Fruit fly (Drosophila melanogaster) Kc167 (cell line): Measurements from ENCODE around the gene CG32755.
"Not testable (repeated sequence)": the region's sequence is repeated elsewhere in the genome, so short reads cannot be mapped to it uniquely, and the experiment has no call there.

ENCODE experiments used
- Myc ChIP-seq: fragments of >200 bp; optimal IDR thresholded peaks from 2 replicates; lab custom pipeline; 2017; ENCODE audit warnings: missing external identifiers
- Sin3A ChIP-seq: fragments of >200 bp; optimal IDR thresholded peaks from 2 replicates; lab custom pipeline; 2018; ENCODE audit warnings: missing external identifiers
- h ChIP-seq: fragments of >200 bp; optimal IDR thresholded peaks from 3 replicates; lab custom pipeline; 2018; ENCODE audit warnings: missing external identifiers
- insv ChIP-seq: fragments of >200 bp; optimal IDR thresholded peaks from 3 replicates; lab custom pipeline; 2018; ENCODE audit warnings: missing external identifiers
- psq ChIP-seq: fragments of >200 bp; optimal IDR thresholded peaks from 2 replicates; lab custom pipeline; 2017; ENCODE audit warnings: missing external identifiers
- ttk ChIP-seq: sonication (Bioruptor generic); optimal IDR thresholded peaks from 2 replicates; lab custom pipeline; 2017; ENCODE audit warnings: missing external identifiers

Gene CG32755

dm6 chrX:5918499-5919126 lies 31.4 kb upstream of the CG32755 start:
- TF ChIP-seq psq = peak; percentile 96
- TF ChIP-seq Myc (lab: Kevin White, UChicago) = no peak
- TF ChIP-seq ttk (lab: Kevin White, UChicago) = no peak
- peak; percentile 56 for TF ChIP-seq insv (lab: Kevin White, UChicago)
- TF ChIP-seq Sin3A (lab: Kevin White, UChicago) = no peak
- TF ChIP-seq h = peak; percentile 72

- no peak for TF ChIP-seq psq
- no peak for TF ChIP-seq ttk (lab: Kevin White, UChicago)
- TF ChIP-seq h = no peak
Measured at dm6 chrX:5920932-5921331, 29.1 kb upstream of the CG32755 start.

DNA sequence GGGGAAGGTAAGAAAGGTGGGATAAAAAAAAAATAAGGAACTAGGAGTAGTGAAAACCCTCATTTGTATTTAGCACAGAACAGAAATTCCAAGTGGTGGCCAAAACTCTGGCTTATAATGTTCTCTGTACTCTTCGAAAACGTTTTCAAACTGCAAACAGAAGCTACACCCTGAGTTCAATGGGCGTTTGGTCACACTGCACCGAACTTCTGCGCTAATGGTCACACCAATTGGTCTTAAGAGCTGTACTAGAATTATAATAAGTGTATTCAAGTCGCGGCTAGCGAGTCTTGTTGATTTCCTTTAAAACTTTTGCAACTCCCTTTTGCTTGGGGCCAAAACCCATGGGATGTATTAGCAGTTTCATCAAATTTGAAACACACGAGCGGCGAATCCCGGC lies 28.0 kb upstream of the CG32755 start:
- no peak for TF ChIP-seq insv (lab: Kevin White, UChicago)
- TF ChIP-seq Sin3A (lab: Kevin White, UChicago) = no peak
- TF ChIP-seq psq = no peak
- no peak for TF ChIP-seq h

DNA sequence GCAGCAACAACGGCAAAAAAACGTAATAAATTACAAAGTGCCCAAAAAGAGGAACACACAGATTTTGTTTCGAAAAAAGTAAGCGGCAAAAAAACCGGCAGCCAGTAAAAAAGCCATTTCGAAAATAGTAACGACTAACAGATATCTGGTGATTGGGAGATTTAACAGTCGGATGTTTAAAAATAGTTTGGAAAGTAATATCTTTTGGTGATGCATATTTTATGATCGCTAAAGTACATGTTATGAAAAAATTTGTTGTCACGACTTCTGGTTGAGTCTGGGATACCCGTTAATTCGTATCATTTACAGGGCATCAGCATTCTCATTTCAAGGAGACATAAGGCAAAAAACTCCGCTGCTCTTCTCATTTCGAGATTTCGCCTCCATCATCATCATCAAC lies 26.9 kb upstream of the CG32755 start:
- no peak for TF ChIP-seq ttk (lab: Kevin White, UChicago)

- TF ChIP-seq psq (no peak), insv (lab: Kevin White, UChicago) (no peak), Sin3A (lab: Kevin White, UChicago) (no peak), Myc (lab: Kevin White, UChicago) (no peak), h (no peak), ttk (lab: Kevin White, UChicago) (no peak)
Measured at dm6 chrX:5924378-5924777, 25.7 kb upstream of the CG32755 start.

dm6 chrX:5925793-5926418 lies 24.1 kb upstream of the CG32755 start:
- TF ChIP-seq h (no peak), psq (no peak), Myc (lab: Kevin White, UChicago) (no peak), ttk (lab: Kevin White, UChicago) (no peak), Sin3A (lab: Kevin White, UChicago) (no peak), insv (lab: Kevin White, UChicago) (no peak)

- TF ChIP-seq psq = no peak
- no peak for TF ChIP-seq ttk (lab: Kevin White, UChicago)
- TF ChIP-seq h = no peak
- TF ChIP-seq insv (lab: Kevin White, UChicago) = no peak
- no peak for TF ChIP-seq Sin3A (lab: Kevin White, UChicago)
- TF ChIP-seq Myc (lab: Kevin White, UChicago) = no peak
Measured at dm6 chrX:5926718-5927117, 23.3 kb upstream of the CG32755 start.

- no peak for TF ChIP-seq h
- no peak for TF ChIP-seq ttk (lab: Kevin White, UChicago)
- no peak for TF ChIP-seq insv (lab: Kevin White, UChicago)
- no peak for TF ChIP-seq Myc (lab: Kevin White, UChicago)
- no peak for TF ChIP-seq psq
Measured at dm6 chrX:5932345-5932995, 17.6 kb upstream of the CG32755 start.

DNA sequence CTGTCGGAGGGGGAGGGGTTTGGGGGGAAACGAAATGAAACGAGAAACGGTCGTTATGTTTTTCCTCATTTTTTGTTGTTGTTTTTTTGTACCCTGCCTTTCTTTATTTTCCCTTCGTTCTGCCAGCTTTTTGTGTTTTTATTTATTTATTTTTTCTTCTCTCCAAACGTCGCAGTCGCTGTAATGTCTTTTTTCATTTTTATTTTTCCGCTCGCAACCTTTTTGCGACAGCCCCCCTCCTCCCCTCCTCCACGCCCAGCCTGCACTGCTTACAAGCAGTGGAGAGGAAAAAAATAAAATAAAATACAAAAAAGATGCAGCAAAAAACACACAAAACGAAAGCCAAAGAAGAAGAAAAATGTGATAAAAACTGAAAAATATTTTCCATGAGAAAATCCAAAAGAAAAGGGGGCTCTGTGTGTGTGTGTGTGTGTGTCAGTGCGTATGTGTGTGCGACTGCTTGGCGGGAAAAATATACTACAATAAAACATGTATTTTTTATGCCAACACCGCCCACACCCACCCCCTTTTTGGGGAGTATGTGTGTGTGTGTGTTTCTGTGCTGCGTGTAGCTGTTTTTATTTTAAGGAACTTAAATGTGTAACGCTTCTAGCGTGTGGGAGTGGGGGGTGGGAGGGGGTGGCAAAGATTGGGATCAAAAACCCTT lies 14.8 kb upstream of the CG32755 start:
- no peak for TF ChIP-seq Myc (lab: Kevin White, UChicago)
- TF ChIP-seq psq = no peak
- TF ChIP-seq ttk (lab: Kevin White, UChicago) = no peak
- TF ChIP-seq insv (lab: Kevin White, UChicago) = no peak
- no peak for TF ChIP-seq Sin3A (lab: Kevin White, UChicago)
- no peak for TF ChIP-seq h

DNA sequence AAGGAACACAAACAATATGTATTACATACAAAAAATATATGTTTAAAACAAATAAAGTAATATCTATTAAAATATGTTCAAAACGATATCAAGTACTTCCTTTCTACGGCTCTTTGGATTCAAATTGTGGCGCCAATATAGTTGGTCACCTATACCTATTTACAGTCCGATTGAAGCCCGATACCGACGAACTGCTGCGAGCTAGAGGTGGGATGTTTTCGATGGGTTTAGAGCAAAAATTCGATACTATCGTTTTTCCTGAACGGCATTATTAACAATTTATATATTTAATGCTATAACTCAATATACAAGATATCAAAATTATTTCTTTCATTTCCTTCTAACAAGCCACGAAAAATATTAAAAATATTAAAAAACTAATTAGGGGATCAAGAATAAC lies 8.2 kb upstream of the CG32755 start:
- no peak for TF ChIP-seq psq
- no peak for TF ChIP-seq h
- no peak for TF ChIP-seq insv (lab: Kevin White, UChicago)
- TF ChIP-seq Myc (lab: Kevin White, UChicago) = no peak
- no peak for TF ChIP-seq Sin3A (lab: Kevin White, UChicago)
- TF ChIP-seq ttk (lab: Kevin White, UChicago) = no peak

dm6 chrX:5942306-5942705 lies 7.7 kb upstream of the CG32755 start, which contains the start of gene CG12728:
Gene CG12728 (plus strand): TSS chrX:5942606.
- TF ChIP-seq ttk (lab: Kevin White, UChicago); h; insv (lab: Kevin White, UChicago): not testable (repeated sequence)

dm6 chrX:5945052-5945830 lies 4.8 kb upstream of the CG32755 start, which contains the start of gene CG32756:
Gene CG32756 (plus strand): TSS chrX:5945682.
- not testable (repeated sequence) for TF ChIP-seq insv, Myc, ttk (lab: Kevin White, UChicago)
